Fruit fly (Drosophila melanogaster): ENCODE data around the gene CG32148.

The CG32148 gene

DNA sequence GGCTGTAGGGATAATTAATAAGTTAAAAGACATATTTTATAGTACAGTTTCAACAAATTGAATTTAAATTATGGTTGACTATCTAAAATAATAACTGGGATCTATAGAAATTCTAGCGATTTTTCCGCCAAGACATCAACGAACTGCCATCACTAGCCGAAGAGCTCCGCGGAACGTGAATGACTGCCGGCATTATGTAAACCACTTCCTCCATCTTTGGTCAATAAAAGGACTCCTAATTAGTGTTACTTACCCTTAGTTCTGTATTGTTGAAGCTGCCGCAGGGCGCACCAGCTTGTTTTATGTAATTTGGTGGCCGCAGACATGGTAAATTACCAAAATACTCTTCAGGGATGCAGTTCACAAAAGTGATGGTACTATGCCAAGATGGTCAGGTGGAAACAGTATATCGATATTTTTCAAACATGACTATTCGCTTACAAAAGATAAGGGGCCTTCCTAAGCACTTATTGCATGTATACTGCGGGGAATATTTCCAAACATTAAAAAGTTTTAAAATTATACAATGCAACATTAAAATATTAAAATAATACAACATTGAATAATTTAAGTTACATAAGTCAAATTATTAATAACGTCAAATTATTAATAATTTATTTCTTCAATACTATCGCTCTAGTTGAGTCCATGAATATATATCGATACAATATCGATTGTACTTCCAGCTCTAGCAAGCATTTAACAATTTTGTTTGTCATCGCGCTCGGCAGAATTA, 23.8 kb upstream of the CG32148 start, which contains the start of the genes mRpL39 and Prosbeta2 (continued):
- TF ChIP-seq Hand (GFP tag; optimal IDR thresholded peaks at IDR 0.05) (no peak), Awh (GFP tag; IDR thresholded peaks at IDR 0.05) (0 out of 2 replicates have a peak, but pooled peaks have one; percentile 56), br (optimal IDR thresholded peaks at IDR 0.05) (no peak), sens (GFP tag) (peak; percentile 69), CG1602 (GFP tag; optimal IDR thresholded peaks at IDR 0.05) (no peak), Side (GFP tag; optimal IDR thresholded peaks at IDR 0.05) (no peak), D (optimal IDR thresholded peaks at IDR 0.05) (no peak), D (GFP tag; optimal IDR thresholded peaks at IDR 0.05) (peak; percentile 30), CG12769 (tag; optimal IDR thresholded peaks at IDR 0.05) (no peak), pros (GFP tag; optimal IDR thresholded peaks at IDR 0.05) (no peak), CG17361 (GFP tag; IDR thresholded peaks at IDR 0.05) (peak; percentile 87), CG2129 (GFP tag; IDR thresholded peaks at IDR 0.05; ENCODE audit: partially characterized antibody) (peak; percentile 93), z (GFP tag; IDR thresholded peaks at IDR 0.05) (no peak), bigmax (GFP tag; optimal IDR thresholded peaks at IDR 0.05) (no peak), mld (GFP tag; IDR thresholded peaks at IDR 0.05; ENCODE audit: partially characterized antibody) (peak; percentile 76), CG1832 (GFP tag; optimal IDR thresholded peaks at IDR 0.05) (no peak), HmgZ (tag; optimal IDR thresholded peaks at IDR 0.05) (no peak), danr (GFP tag; IDR thresholded peaks at IDR 0.05) (peak; percentile 63; the same call in 1 of the 2 replicates), B-H1 (GFP tag; IDR thresholded peaks at IDR 0.05) (peak; percentile 47; the same call in 2 of the 3 replicates), zfh2 (GFP tag; optimal IDR thresholded peaks at IDR 0.05) (no peak), HLH4C (GFP tag; IDR thresholded peaks at IDR 0.05; ENCODE audit: partially characterized antibody) (peak; percentile 92), CG4730 (GFP tag; IDR thresholded peaks at IDR 0.05) (peak; percentile 72), Spps (tag; optimal IDR thresholded peaks at IDR 0.05) (no peak), YL-1 (GFP tag; optimal IDR thresholded peaks at IDR 0.05) (no peak), CG10267 (tag; optimal IDR thresholded peaks at IDR 0.05) (peak; percentile 76), luna (GFP tag; optimal IDR thresholded peaks at IDR 0.05) (no peak), gfzf (GFP tag; optimal IDR thresholded peaks at IDR 0.05) (no peak), pan (optimal IDR thresholded peaks at IDR 0.05) (no peak), pan (GFP tag; optimal IDR thresholded peaks at IDR 0.05 in 1 of 2, IDR thresholded peaks at IDR 0.05 in 1 of 2) (peak in 1 of 2 experiments; percentile 78), CG1647 (GFP tag; optimal IDR thresholded peaks at IDR 0.05) (no peak), vvl (GFP tag; IDR thresholded peaks at IDR 0.05) (peak; percentile 83), CG3995 (GFP tag; optimal IDR thresholded peaks at IDR 0.05) (peak; percentile 40), scrt (GFP tag; optimal IDR thresholded peaks at IDR 0.05) (peak; percentile 59), zen (tag; optimal IDR thresholded peaks at IDR 0.05) (peak; percentile 62), ranshi (GFP tag; IDR thresholded peaks at IDR 0.05) (peak; percentile 67; the same call in 1 of the 2 replicates), crc (GFP tag; optimal IDR thresholded peaks at IDR 0.05) (no peak), rib (GFP tag; IDR thresholded peaks at IDR 0.05) (0 out of 2 replicates have a peak, but pooled peaks have one; percentile 26), CG12299 (tag; optimal IDR thresholded peaks at IDR 0.05) (no peak), Stat92E (GFP tag; optimal IDR thresholded peaks at IDR 0.05) (no peak), wdn (GFP tag; IDR thresholded peaks at IDR 0.05) (0 out of 2 replicates have a peak, but pooled peaks have one; percentile 41), CG12104 (GFP tag; optimal IDR thresholded peaks at IDR 0.05) (peak; percentile 7), Usf (GFP tag; optimal IDR thresholded peaks at IDR 0.05) (no peak), tna (GFP tag; IDR thresholded peaks at IDR 0.05; ENCODE audit: partially characterized antibody) (peak; percentile 75), Nf-YB (GFP tag; optimal IDR thresholded peaks at IDR 0.05) (no peak), CG15011 (GFP tag; optimal IDR thresholded peaks at IDR 0.05) (no peak), Fer2 (tag; optimal IDR thresholded peaks at IDR 0.05) (peak; percentile 1), CG11560 (tag; IDR thresholded peaks at IDR 0.05) (peak; percentile 52; the same call in 1 of the 3 replicates), pzg (GFP tag; optimal IDR thresholded peaks at IDR 0.05) (peak; percentile 35), CG5245 (GFP tag; optimal IDR thresholded peaks at IDR 0.05) (peak; percentile 47), CG2116 (GFP tag; optimal IDR thresholded peaks at IDR 0.05) (peak; percentile 46)

All from whole organism, embryonic.